Fruit fly (Drosophila melanogaster) whole organism, embryonic: Measurements from ENCODE around the gene Pgant35A.

Experiments
- Atf6 ChIP-seq: fragments of 200-800 bp; sonication (Bioruptor generic); IDR thresholded peaks from 2 replicates; pipeline ENCODE4 v1.3.6; 2022; ENCODE audit warnings: missing biosample characterization, missing genetic modification characterization
- Blimp-1 ChIP-seq: fragments of 200-800 bp; sonication (Bioruptor generic); optimal IDR thresholded peaks from 3 replicates; lab custom pipeline; 2018; ENCODE audit warnings: missing biosample characterization, missing genetic modification characterization, mild to moderate bottlenecking, moderate library complexity, missing genetic modification reagents
- CG10147 ChIP-seq: fragments of 200-800 bp; sonication (Bioruptor generic); optimal IDR thresholded peaks from 2 replicates; lab custom pipeline; 2019; ENCODE audit warnings: missing biosample characterization, mild to moderate bottlenecking, missing genetic modification characterization, moderate library complexity
- CG10366 ChIP-seq: fragments of 200-800 bp; sonication (Bioruptor generic); IDR thresholded peaks from 2 replicates; pipeline ENCODE4 v1.3.6; 2022; ENCODE audit warnings: missing biosample characterization, missing genetic modification characterization
- CG10543 ChIP-seq: fragments of 200-800 bp; sonication (Bioruptor generic); optimal IDR thresholded peaks from 3 replicates; lab custom pipeline; 2017; ENCODE audit warnings: missing biosample characterization, mild to moderate bottlenecking, missing genetic modification characterization, moderate library complexity
- CG11085 ChIP-seq: fragments of 200-800 bp; sonication (Bioruptor generic); IDR thresholded peaks from 2 replicates; pipeline ENCODE4 v1.3.6; 2022; ENCODE audit warnings: missing biosample characterization, missing genetic modification characterization
- CG13624 ChIP-seq: fragments of 200-800 bp; sonication (Bioruptor generic); optimal IDR thresholded peaks from 2 replicates; lab custom pipeline; 2016; ENCODE audit warnings: missing biosample characterization, missing genetic modification characterization
- CG15514 ChIP-seq: fragments of 200-800 bp; sonication (Bioruptor generic); optimal IDR thresholded peaks from 3 replicates; lab custom pipeline; 2017; ENCODE audit warnings: missing biosample characterization, missing genetic modification characterization, mild to moderate bottlenecking, moderate library complexity, missing genetic modification reagents
- CG17186 ChIP-seq: fragments of 200-800 bp; sonication (Bioruptor generic); optimal IDR thresholded peaks from 3 replicates; lab custom pipeline; 2017; ENCODE audit warnings: missing biosample characterization, missing genetic modification reagents, missing genetic modification characterization
- CG18599 ChIP-seq: fragments of 200-800 bp; sonication (Bioruptor generic); optimal IDR thresholded peaks from 3 replicates; lab custom pipeline; 2017; ENCODE audit warnings: missing biosample characterization, missing genetic modification characterization, mild to moderate bottlenecking, moderate library complexity, missing genetic modification reagents
- CG2120 ChIP-seq: fragments of 200-800 bp; sonication (Bioruptor generic); optimal IDR thresholded peaks from 3 replicates; lab custom pipeline; 2016; ENCODE audit warnings: missing biosample characterization, missing genetic modification characterization
- CG2199 ChIP-seq: fragments of 200-800 bp; sonication (Bioruptor generic); IDR thresholded peaks from 3 replicates; pipeline ENCODE4 v1.3.6; 2022; ENCODE audit warnings: missing biosample characterization, missing genetic modification characterization
- CG30020 ChIP-seq: fragments of 200-800 bp; optimal IDR thresholded peaks from 2 replicates; lab custom pipeline; 2019; ENCODE audit warnings: missing biosample characterization, mild to moderate bottlenecking, missing genetic modification characterization, moderate library complexity
- CG30403 ChIP-seq: fragments of 200-800 bp; sonication (Bioruptor generic); optimal IDR thresholded peaks from 3 replicates; lab custom pipeline; 2016; ENCODE audit warnings: missing biosample characterization, missing genetic modification characterization
- CG31441 ChIP-seq: fragments of 200-800 bp; sonication (Bioruptor generic); IDR thresholded peaks from 2 replicates; pipeline ENCODE4 v1.3.6; 2022; ENCODE audit warnings: missing biosample characterization, missing genetic modification characterization
- CG3163 ChIP-seq: fragments of 200-800 bp; sonication (Bioruptor generic); optimal IDR thresholded peaks from 3 replicates; lab custom pipeline; 2016; ENCODE audit warnings: missing biosample characterization, missing genetic modification characterization
- CG3407 ChIP-seq: fragments of 200-800 bp; sonication (Bioruptor generic); optimal IDR thresholded peaks from 2 replicates; lab custom pipeline; 2018; ENCODE audit warnings: missing biosample characterization, mild to moderate bottlenecking, missing genetic modification characterization
- CoRest ChIP-seq: fragments of 200-800 bp; sonication (Bioruptor generic); optimal IDR thresholded peaks from 3 replicates; lab custom pipeline; 2018; ENCODE audit warnings: missing biosample characterization, mild to moderate bottlenecking, missing genetic modification characterization, moderate library complexity
- Dip3 ChIP-seq: fragments of 200-800 bp; sonication (Bioruptor generic); optimal IDR thresholded peaks from 3 replicates; lab custom pipeline; 2016; ENCODE audit warnings: missing biosample characterization, missing genetic modification characterization
- Dp ChIP-seq: fragments of 200-800 bp; sonication (Bioruptor generic); optimal IDR thresholded peaks from 2 replicates; lab custom pipeline; 2018; ENCODE audit warnings: missing biosample characterization, mild to moderate bottlenecking, missing genetic modification characterization, moderate library complexity
- Eip74EF ChIP-seq, 2 experiments: fragments of 200-800 bp in 1 of 2; fragments of >200 bp in 1 of 2; sonication (Bioruptor generic) in 1 of 2; optimal IDR thresholded peaks; 2 replicates each; lab custom pipeline; 2017 to 2019; ENCODE audit warnings: missing biosample characterization in 2 of 2, missing genetic modification characterization in 2 of 2, mild to moderate bottlenecking in 1 of 2, moderate library complexity in 1 of 2
- HLH3B ChIP-seq: fragments of 200-800 bp; sonication (Bioruptor generic); IDR thresholded peaks from 2 replicates; pipeline ENCODE4 v1.3.6; 2022; ENCODE audit warnings: missing biosample characterization, missing genetic modification characterization
- HLH54F ChIP-seq: fragments of 200-800 bp; sonication (Bioruptor generic); optimal IDR thresholded peaks from 3 replicates; lab custom pipeline; 2016; ENCODE audit warnings: missing biosample characterization, missing genetic modification characterization
- HmgD ChIP-seq: fragments of 200-800 bp; sonication (Bioruptor generic); optimal IDR thresholded peaks from 3 replicates; lab custom pipeline; 2016; ENCODE audit warnings: missing biosample characterization, missing genetic modification characterization
- HmgZ ChIP-seq: fragments of 200-800 bp; sonication (Bioruptor generic); optimal IDR thresholded peaks from 2 replicates; lab custom pipeline; 2018; ENCODE audit warnings: missing biosample characterization, mild to moderate bottlenecking, missing genetic modification characterization
- Hmr ChIP-seq: fragments of 200-800 bp; sonication (Bioruptor generic); optimal IDR thresholded peaks from 3 replicates; lab custom pipeline; 2017; ENCODE audit warnings: mild to moderate bottlenecking, missing biosample characterization, missing genetic modification reagents, missing genetic modification characterization
- Hr51 ChIP-seq, 2 experiments: fragments of 200-800 bp; sonication (Bioruptor generic); optimal IDR thresholded peaks; 2 replicates in 1 of 2; 3 replicates in 1 of 2; lab custom pipeline; 2016 to 2018; ENCODE audit warnings: missing biosample characterization in 2 of 2, missing genetic modification characterization in 2 of 2, mild to moderate bottlenecking in 1 of 2, moderate library complexity in 1 of 2
- Lim3 ChIP-seq: fragments of 200-800 bp; sonication (Bioruptor generic); IDR thresholded peaks from 2 replicates; pipeline ENCODE4 v1.3.6; 2022; ENCODE audit warnings: missing biosample characterization, missing genetic modification characterization
- Meics ChIP-seq: fragments of 200-800 bp; sonication (Bioruptor generic); optimal IDR thresholded peaks from 2 replicates; lab custom pipeline; 2017; ENCODE audit warnings: missing biosample characterization, mild to moderate bottlenecking, missing genetic modification characterization
- NK7.1 ChIP-seq: fragments of 200-800 bp; sonication (Bioruptor generic); optimal IDR thresholded peaks from 3 replicates; lab custom pipeline; 2016; ENCODE audit warnings: missing biosample characterization, missing genetic modification characterization
- Scr ChIP-seq: fragments of 200-800 bp; sonication (Bioruptor generic); IDR thresholded peaks from 2 replicates; pipeline ENCODE4 v1.3.6; 2022; ENCODE audit warnings: missing biosample characterization, missing genetic modification characterization; ENCODE audit not compliant: partially characterized antibody
- bcd ChIP-seq: fragments of 200-800 bp; sonication (Bioruptor generic); optimal IDR thresholded peaks from 2 replicates; lab custom pipeline; 2017; ENCODE audit warnings: missing biosample characterization, mild to moderate bottlenecking, missing genetic modification characterization
- da ChIP-seq: fragments of 200-800 bp; sonication (Bioruptor generic); optimal IDR thresholded peaks from 2 replicates; lab custom pipeline; 2016; ENCODE audit warnings: missing biosample characterization, missing genetic modification characterization
- dpn ChIP-seq, 2 experiments: fragments of 200-800 bp; sonication (Bioruptor generic); optimal IDR thresholded peaks; 3 replicates each; lab custom pipeline; 2016; ENCODE audit warnings: missing biosample characterization in 2 of 2, missing genetic modification characterization in 2 of 2
- gem ChIP-seq: fragments of 200-800 bp; sonication (Bioruptor generic); optimal IDR thresholded peaks from 2 replicates; lab custom pipeline; 2019; ENCODE audit warnings: missing biosample characterization, mild to moderate bottlenecking, missing genetic modification characterization, moderate library complexity
- gro ChIP-seq: fragments of 200-800 bp; sonication (Bioruptor generic); optimal IDR thresholded peaks from 2 replicates; lab custom pipeline; 2016; ENCODE audit warnings: missing biosample characterization, missing genetic modification characterization
- ind ChIP-seq: fragments of 200-800 bp; sonication (Bioruptor generic); optimal IDR thresholded peaks from 3 replicates; lab custom pipeline; 2016; ENCODE audit warnings: missing biosample characterization, missing genetic modification characterization
- jumu ChIP-seq: fragments of 200-800 bp; sonication (Bioruptor generic); optimal IDR thresholded peaks from 3 replicates; lab custom pipeline; 2016; ENCODE audit warnings: missing biosample characterization, missing genetic modification characterization
- maf-S ChIP-seq: fragments of 200-800 bp; sonication (Bioruptor generic); optimal IDR thresholded peaks from 2 replicates; lab custom pipeline; 2016; ENCODE audit warnings: missing biosample characterization, missing genetic modification characterization
- pan ChIP-seq, 4 experiments: fragments of >200 bp in 3 of 4; fragments of 200-800 bp in 1 of 4; sonication (Bioruptor generic) in 1 of 4; optimal IDR thresholded peaks in 3 of 4; IDR thresholded peaks in 1 of 4; 2 replicates each; pipeline versions ENCODE4 v1.3.6 to Lab custom; 2017 to 2022; ENCODE audit warnings: missing biosample characterization in 2 of 4, missing genetic modification characterization in 2 of 4, mixed read lengths in 1 of 4
- row ChIP-seq: fragments of 200-800 bp; sonication (Bioruptor generic); IDR thresholded peaks from 3 replicates; pipeline ENCODE4 v1.3.6; 2022; ENCODE audit warnings: missing biosample characterization, missing genetic modification characterization
- sens ChIP-seq: fragments of 200-800 bp; sonication (Bioruptor generic); peaks from one replicate; lab custom pipeline; 2016; ENCODE audit warnings: missing biosample characterization, missing genetic modification characterization
- shn ChIP-seq: fragments of 200-800 bp; sonication (Bioruptor generic); optimal IDR thresholded peaks from 3 replicates; lab custom pipeline; 2016; ENCODE audit warnings: missing biosample characterization, missing genetic modification characterization
- tap ChIP-seq: fragments of 200-800 bp; optimal IDR thresholded peaks from 3 replicates; lab custom pipeline; 2019; ENCODE audit warnings: missing biosample characterization, mild to moderate bottlenecking, missing genetic modification characterization, moderate library complexity
- trem ChIP-seq: fragments of 200-800 bp; optimal IDR thresholded peaks from 3 replicates; lab custom pipeline; 2019; ENCODE audit warnings: missing biosample characterization, mild to moderate bottlenecking, missing genetic modification characterization, moderate library complexity
- trh ChIP-seq: fragments of 200-800 bp; sonication (Bioruptor generic); optimal IDR thresholded peaks from 2 replicates; lab custom pipeline; 2016; ENCODE audit warnings: missing biosample characterization, missing genetic modification characterization
- ttk ChIP-seq: fragments of 200-800 bp; sonication (Bioruptor generic); IDR thresholded peaks from 2 replicates; pipeline ENCODE4 v2.1.2; 2022; ENCODE audit warnings: missing biosample characterization, missing genetic modification characterization
- zfh2 ChIP-seq: fragments of 200-800 bp; sonication (Bioruptor generic); optimal IDR thresholded peaks from 2 replicates; lab custom pipeline; 2016; ENCODE audit warnings: missing biosample characterization, missing genetic modification characterization

The Pgant35A gene

dm6 chr2L:14358780-14359462, at the start of gene Pgant35A (continued):
- no peak for TF ChIP-seq CG2199 (GFP tag; lab: Robert Waterston, UW)
- peak; percentile 48 for TF ChIP-seq zfh2 (GFP tag; lab: Kevin White, UChicago)
- TF ChIP-seq CG30020 (tag; lab: Kevin White, UChicago) = peak; percentile 60
- TF ChIP-seq CG13624 (GFP tag; lab: Kevin White, UChicago) = peak; percentile 28
- TF ChIP-seq Meics (GFP tag; lab: Kevin White, UChicago) = peak; percentile 26
- TF ChIP-seq HLH54F (GFP tag; lab: Kevin White, UChicago) = peak; percentile 31
- no peak for TF ChIP-seq trh (GFP tag; lab: Kevin White, UChicago)
- TF ChIP-seq CG3163 (GFP tag; lab: Kevin White, UChicago) = peak; percentile 36
- TF ChIP-seq Dp = peak; percentile 4
- TF ChIP-seq CG2120 (GFP tag; lab: Kevin White, UChicago) = peak; percentile 78
- TF ChIP-seq da (GFP tag; lab: Kevin White, UChicago) = no peak
- TF ChIP-seq maf-S (GFP tag; lab: Kevin White, UChicago) = peak; percentile 20
- no peak for TF ChIP-seq pan (optimal IDR thresholded peaks at IDR 0.05; lab: Kevin White, UChicago)
- TF ChIP-seq pan (GFP tag; optimal IDR thresholded peaks at IDR 0.05 in 1 of 2, IDR thresholded peaks at IDR 0.05 in 1 of 2) = peak in 1 of 2 experiments; percentile 40
- TF ChIP-seq Dip3 (GFP tag; lab: Kevin White, UChicago) = peak; percentile 16
- peak; percentile 31 for TF ChIP-seq tap (tag; lab: Kevin White, UChicago)
- peak; percentile 2 for TF ChIP-seq CG10147 (GFP tag; lab: Kevin White, UChicago)
- peak; percentile 39 for TF ChIP-seq Blimp-1 (GFP tag; lab: Kevin White, UChicago)
- TF ChIP-seq CG31441 (GFP tag; lab: Robert Waterston, UW) = peak; percentile 65
- TF ChIP-seq sens = peak; percentile 55
- TF ChIP-seq gro (GFP tag; lab: Kevin White, UChicago) = peak; percentile 34
- TF ChIP-seq CG17186 = peak; percentile 49
- peak; percentile 63 for TF ChIP-seq CoRest (tag; lab: Kevin White, UChicago)
- TF ChIP-seq CG15514 (GFP tag; lab: Kevin White, UChicago) = peak; percentile 23
- peak; percentile 20; the same call in 1 of the 2 replicates for TF ChIP-seq HLH3B (GFP tag; lab: Robert Waterston, UW)
- TF ChIP-seq gem (tag; lab: Kevin White, UChicago) = peak; percentile 69
- no peak for TF ChIP-seq NK7.1 (GFP tag; lab: Kevin White, UChicago)
- TF ChIP-seq CG3407 (GFP tag; lab: Kevin White, UChicago) = peak; percentile 8
- TF ChIP-seq CG30403 = peak; percentile 54
- TF ChIP-seq Hr51 (GFP tag; optimal IDR thresholded peaks at IDR 0.05; lab: Kevin White, UChicago) = peak in 1 of 2 experiments; percentile 64
- peak; percentile 47 for TF ChIP-seq CG10543
- TF ChIP-seq CG10366 (GFP tag; lab: Robert Waterston, UW) = no peak
- TF ChIP-seq Hmr = peak; percentile 47
- peak; percentile 95 for TF ChIP-seq row (GFP tag; lab: Robert Waterston, UW)
- peak; percentile 44 for TF ChIP-seq bcd (GFP tag; lab: Kevin White, UChicago)
- peak; percentile 8; the same call in 1 of the 2 replicates for TF ChIP-seq ttk
- TF ChIP-seq Lim3 = no peak
- no peak for TF ChIP-seq HmgD (GFP tag; lab: Kevin White, UChicago)
- TF ChIP-seq shn (GFP tag; lab: Kevin White, UChicago) = peak; percentile 25
- TF ChIP-seq jumu (GFP tag; lab: Kevin White, UChicago) = peak; percentile 9
- peak in 1 of 2 experiments; percentile 28 for TF ChIP-seq Eip74EF (GFP tag; optimal IDR thresholded peaks at IDR 0.05; lab: Kevin White, UChicago)
- 0 out of 2 replicates have a peak, but pooled peaks have one; percentile 37 for TF ChIP-seq Scr
- peak in 1 of 2 experiments; percentile 34 for TF ChIP-seq dpn (GFP tag; optimal IDR thresholded peaks at IDR 0.05; lab: Kevin White, UChicago)
- no peak for TF ChIP-seq CG11085
- TF ChIP-seq trem = peak; percentile 38
- TF ChIP-seq HmgZ = peak; percentile 46
- TF ChIP-seq ind (GFP tag; lab: Kevin White, UChicago) = no peak
- peak; percentile 9 for TF ChIP-seq CG18599 (GFP tag; lab: Kevin White, UChicago)
- peak; percentile 44; the same call in 1 of the 2 replicates for TF ChIP-seq Atf6 (GFP tag; lab: Robert Waterston, UW)
